Worm (Caenorhabditis elegans): ENCODE measurements around the gene F09F9.1.

- no peak for TF ChIP-seq ama-1 (optimal IDR thresholded peaks at IDR 0.05)
- no peak for TF ChIP-seq B0310.2 (tag; optimal IDR thresholded peaks at IDR 0.05)
- TF ChIP-seq sea-1 (GFP tag; conservative IDR thresholded peaks at IDR 0.05) = no peak
- no peak for TF ChIP-seq flt-1 (GFP tag; IDR thresholded peaks at IDR 0.05)
- TF ChIP-seq tra-4 (tag; optimal IDR thresholded peaks at IDR 0.05) = no peak
- no peak for TF ChIP-seq scrt-1 (GFP tag; IDR thresholded peaks at IDR 0.05)
- TF ChIP-seq aly-1 (tag; optimal IDR thresholded peaks at IDR 0.05) = no peak
- TF ChIP-seq ceh-13 (GFP tag; optimal IDR thresholded peaks at IDR 0.05) = no peak
- TF ChIP-seq hnd-1 (tag; optimal IDR thresholded peaks at IDR 0.05) = no peak
- no peak for TF ChIP-seq ets-7 (tag; optimal IDR thresholded peaks at IDR 0.05)
- TF ChIP-seq hmg-4 (GFP tag; optimal IDR thresholded peaks at IDR 0.05) = no peak
Observed at ce11 chrX:4154784-4155183, 39.7 kb downstream of the F09F9.1 start.

Data from whole organism, early embryonic.